Worm (Caenorhabditis elegans): ENCODE data around the gene C48D1.9.

DNA sequence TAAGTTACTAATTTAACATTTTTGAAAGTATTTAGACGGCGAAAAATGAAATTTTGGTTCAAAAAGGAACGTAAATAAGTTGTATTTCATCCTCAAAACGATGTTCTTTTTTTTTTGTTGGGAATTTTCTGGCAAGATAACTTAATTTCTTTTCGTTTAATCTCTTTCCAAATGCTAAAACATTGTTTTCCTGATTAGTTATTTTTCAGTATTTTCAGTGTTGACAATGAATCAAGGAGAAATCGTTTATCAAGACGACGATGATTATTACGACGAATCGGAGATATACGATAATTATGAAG, 31.3 kb upstream of the C48D1.9 start, which contains the start of gene lin-54:
- TF ChIP-seq ztf-11 (tag; optimal IDR thresholded peaks at IDR 0.05) (no peak), elt-1 (tag; optimal IDR thresholded peaks at IDR 0.05) (no peak), nhr-77 (tag; optimal IDR thresholded peaks at IDR 0.05) (no peak), R02D3.7 (tag; optimal IDR thresholded peaks at IDR 0.05) (no peak), aly-2 (tag; optimal IDR thresholded peaks at IDR 0.05) (no peak), nhr-11 (tag; optimal IDR thresholded peaks at IDR 0.05) (no peak), lin-11 (tag; optimal IDR thresholded peaks at IDR 0.05) (no peak), unc-62 (GFP tag; optimal IDR thresholded peaks at IDR 0.05) (no peak), zag-1 (tag; optimal IDR thresholded peaks at IDR 0.05) (no peak)
